Fruit fly (Drosophila melanogaster): Measurements from ENCODE around the gene CG11357.

Gene CG11357

dm6 chr3L:4555136-4555535 is 13.3 kb downstream of the CG11357 start, which contains the start of gene CG33777:
Gene CG33777, minus strand, starts transcription at chr3L:4555236.
- TF ChIP-seq Hnf4 (GFP tag; optimal IDR thresholded peaks at IDR 0.05) (no peak), CG9705 (GFP tag; optimal IDR thresholded peaks at IDR 0.05) (no peak), HLH106 (tag; optimal IDR thresholded peaks at IDR 0.05) (no peak), Jra (GFP tag; optimal IDR thresholded peaks at IDR 0.05) (no peak), pan (optimal IDR thresholded peaks at IDR 0.05) (no peak), CG32264 (GFP tag; optimal IDR thresholded peaks at IDR 0.05) (no peak), Abd-B (GFP tag; optimal IDR thresholded peaks at IDR 0.05) (no peak), sv (GFP tag; optimal IDR thresholded peaks at IDR 0.05) (no peak), GATAd (GFP tag; optimal IDR thresholded peaks at IDR 0.05) (no peak), Mio (GFP tag; optimal IDR thresholded peaks at IDR 0.05) (no peak), N (GFP tag; optimal IDR thresholded peaks at IDR 0.05) (no peak), Rel (GFP tag; optimal IDR thresholded peaks at IDR 0.05) (no peak), Rel (tag; optimal IDR thresholded peaks at IDR 0.05) (no peak), tai (GFP tag; optimal IDR thresholded peaks at IDR 0.05) (no peak), h (GFP tag; optimal IDR thresholded peaks at IDR 0.05) (no peak), Sp1 (GFP tag; optimal IDR thresholded peaks at IDR 0.05) (no peak), dl (GFP tag; optimal IDR thresholded peaks at IDR 0.05; ENCODE audit: insufficient read depth in 1 of 2, partially characterized antibody in 2 of 2) (no peak), lola (GFP tag; optimal IDR thresholded peaks at IDR 0.05) (no peak), psq (GFP tag; optimal IDR thresholded peaks at IDR 0.05) (no peak), br (GFP tag; optimal IDR thresholded peaks at IDR 0.05) (no peak), fru (GFP tag; optimal IDR thresholded peaks at IDR 0.05) (no peak)

- TF ChIP-seq ey (GFP tag; optimal IDR thresholded peaks at IDR 0.05) (no peak), dsf (GFP tag; optimal IDR thresholded peaks at IDR 0.05; ENCODE audit: borderline replicate concordance) (no peak), psq (GFP tag; optimal IDR thresholded peaks at IDR 0.05) (no peak), usp (GFP tag; optimal IDR thresholded peaks at IDR 0.05) (no peak), CG32264 (GFP tag; optimal IDR thresholded peaks at IDR 0.05) (no peak), Abd-B (GFP tag; optimal IDR thresholded peaks at IDR 0.05) (no peak), Hnf4 (GFP tag; optimal IDR thresholded peaks at IDR 0.05) (no peak), Mio (GFP tag; optimal IDR thresholded peaks at IDR 0.05) (no peak), Sp1 (GFP tag; optimal IDR thresholded peaks at IDR 0.05) (no peak), tai (GFP tag; optimal IDR thresholded peaks at IDR 0.05) (no peak), Myc (optimal IDR thresholded peaks at IDR 0.05) (no peak), sage (GFP tag; optimal IDR thresholded peaks at IDR 0.05) (no peak), br (GFP tag; optimal IDR thresholded peaks at IDR 0.05) (no peak), jim (GFP tag; optimal IDR thresholded peaks at IDR 0.05) (no peak), pan (optimal IDR thresholded peaks at IDR 0.05) (no peak), Hr83 (GFP tag; optimal IDR thresholded peaks at IDR 0.05; ENCODE audit: poor library complexity, severe bottlenecking) (no peak), dl (GFP tag; optimal IDR thresholded peaks at IDR 0.05; ENCODE audit: insufficient read depth in 1 of 2, partially characterized antibody in 2 of 2) (no peak), Vsx2 (GFP tag; optimal IDR thresholded peaks at IDR 0.05; ENCODE audit: partially characterized antibody) (no peak), Dfd (GFP tag; optimal IDR thresholded peaks at IDR 0.05) (no peak)
Measured at dm6 chr3L:4555787-4556186, 13.9 kb downstream of the CG11357 start, which contains the start of gene CG42540. Gene CG42540, plus strand, starts transcription at chr3L:4556087.

- TF ChIP-seq Mio (GFP tag; optimal IDR thresholded peaks at IDR 0.05) (no peak), HLH106 (tag; optimal IDR thresholded peaks at IDR 0.05) (no peak), Myc (optimal IDR thresholded peaks at IDR 0.05) (no peak), Hnf4 (GFP tag; optimal IDR thresholded peaks at IDR 0.05) (no peak), Sp1 (GFP tag; optimal IDR thresholded peaks at IDR 0.05) (no peak), psq (GFP tag; optimal IDR thresholded peaks at IDR 0.05) (no peak), h (GFP tag; optimal IDR thresholded peaks at IDR 0.05) (no peak), CrebA (GFP tag; optimal IDR thresholded peaks at IDR 0.05; ENCODE audit: borderline replicate concordance) (no peak), sage (GFP tag; optimal IDR thresholded peaks at IDR 0.05) (no peak), OdsH (GFP tag; optimal IDR thresholded peaks at IDR 0.05) (no peak), fru (GFP tag; optimal IDR thresholded peaks at IDR 0.05) (no peak), GATAd (GFP tag; optimal IDR thresholded peaks at IDR 0.05) (no peak), foxo (GFP tag; optimal IDR thresholded peaks at IDR 0.05) (no peak)
Measured at dm6 chr3L:4556831-4557355, 15.0 kb downstream of the CG11357 start.

- TF ChIP-seq Dfd (GFP tag; optimal IDR thresholded peaks at IDR 0.05), result no peak
- TF ChIP-seq h (GFP tag; optimal IDR thresholded peaks at IDR 0.05), result no peak
- no peak for TF ChIP-seq CG32264 (GFP tag; optimal IDR thresholded peaks at IDR 0.05)
- no peak for TF ChIP-seq Hnf4 (GFP tag; optimal IDR thresholded peaks at IDR 0.05)
- TF ChIP-seq OdsH (GFP tag; optimal IDR thresholded peaks at IDR 0.05), result no peak
- no peak for TF ChIP-seq Abd-B (GFP tag; optimal IDR thresholded peaks at IDR 0.05)
- TF ChIP-seq foxo (GFP tag; optimal IDR thresholded peaks at IDR 0.05), result no peak
- TF ChIP-seq Dif (GFP tag; optimal IDR thresholded peaks at IDR 0.05; ENCODE audit: partially characterized antibody), result no peak
- TF ChIP-seq tai (GFP tag; optimal IDR thresholded peaks at IDR 0.05), result no peak
- TF ChIP-seq N (GFP tag; optimal IDR thresholded peaks at IDR 0.05), result no peak
- TF ChIP-seq dl (GFP tag; optimal IDR thresholded peaks at IDR 0.05; ENCODE audit: insufficient read depth in 1 of 2, partially characterized antibody in 2 of 2), result no peak
- TF ChIP-seq Rel (GFP tag; optimal IDR thresholded peaks at IDR 0.05), result no peak
- TF ChIP-seq Rel (tag; optimal IDR thresholded peaks at IDR 0.05), result no peak
- TF ChIP-seq CrebA (GFP tag; optimal IDR thresholded peaks at IDR 0.05; ENCODE audit: borderline replicate concordance), result no peak
- no peak for TF ChIP-seq jim (GFP tag; optimal IDR thresholded peaks at IDR 0.05)
- TF ChIP-seq Jra (GFP tag; optimal IDR thresholded peaks at IDR 0.05), result no peak
Measured at dm6 chr3L:4574439-4574838, 32.6 kb downstream of the CG11357 start.
